Worm (Caenorhabditis elegans) whole organism, late embryonic: ENCODE data around the gene ptpn-22.

ENCODE experiments used
- C08G9.2 ChIP-seq: sonication (generic microtip); optimal IDR thresholded peaks from 2 replicates; lab custom pipeline; 2016; ENCODE audit warnings: mild to moderate bottlenecking, missing genetic modification characterization, moderate library complexity, missing compliant biosample characterization
- C38D4.7 ChIP-seq: fragments of 200-800 bp; sonication (Bioruptor generic); optimal IDR thresholded peaks from 2 replicates; lab custom pipeline; 2018; ENCODE audit warnings: mild to moderate bottlenecking, missing genetic modification characterization, moderate library complexity, missing compliant biosample characterization
- K02D7.2 ChIP-seq: sonication (generic microtip); optimal IDR thresholded peaks from 2 replicates; lab custom pipeline; 2017; ENCODE audit warnings: mild to moderate bottlenecking, missing genetic modification characterization, missing compliant biosample characterization
- K09A11.1 ChIP-seq: sonication (generic microtip); optimal IDR thresholded peaks from 2 replicates; lab custom pipeline; 2017; ENCODE audit warnings: antibody characterized with exemption, mild to moderate bottlenecking, missing genetic modification characterization, missing compliant biosample characterization; ENCODE audit not compliant: insufficient read depth
- T23F11.4 ChIP-seq: fragments of 200-800 bp; sonication (Bioruptor generic); optimal IDR thresholded peaks from 2 replicates; lab custom pipeline; 2018; ENCODE audit warnings: mild to moderate bottlenecking, missing genetic modification characterization, missing compliant biosample characterization
- ama-1 ChIP-seq: fragments of 150-350 bp; optimal IDR thresholded peaks from 2 replicates; lab custom pipeline; 2014
- ceh-14 ChIP-seq: sonication (generic microtip); optimal IDR thresholded peaks from 2 replicates; lab custom pipeline; 2016; ENCODE audit warnings: missing genotype, missing genetic modification characterization, missing compliant biosample characterization
- ceh-18 ChIP-seq: sonication (generic microtip); optimal IDR thresholded peaks from 2 replicates; lab custom pipeline; 2016; ENCODE audit warnings: missing genetic modification characterization, missing compliant biosample characterization
- ceh-19 ChIP-seq: fragments of 200-800 bp; sonication (Bioruptor generic); optimal IDR thresholded peaks from 2 replicates; lab custom pipeline; 2018; ENCODE audit warnings: mild to moderate bottlenecking, missing genetic modification characterization, missing compliant biosample characterization
- ceh-2 ChIP-seq: sonication (generic microtip); optimal IDR thresholded peaks from 2 replicates; lab custom pipeline; 2016; ENCODE audit warnings: missing genotype, missing genetic modification characterization, missing compliant biosample characterization
- ceh-22 ChIP-seq: sonication (generic microtip); optimal IDR thresholded peaks from 2 replicates; lab custom pipeline; 2017; ENCODE audit warnings: missing biosample characterization, missing genetic modification characterization
- ceh-30 ChIP-seq: fragments of 150-350 bp; optimal IDR thresholded peaks from 2 replicates; lab custom pipeline; 2014; ENCODE audit warnings: missing biosample characterization, missing genetic modification characterization
- ceh-31 ChIP-seq: sonication (generic microtip); optimal IDR thresholded peaks from 2 replicates; lab custom pipeline; 2016; ENCODE audit warnings: missing genetic modification characterization, missing compliant biosample characterization
- ceh-34 ChIP-seq: sonication (generic microtip); optimal IDR thresholded peaks from 2 replicates; lab custom pipeline; 2016; ENCODE audit warnings: mild to moderate bottlenecking, missing genetic modification characterization, missing compliant biosample characterization
- ceh-48 ChIP-seq: sonication (generic microtip); optimal IDR thresholded peaks from 2 replicates; lab custom pipeline; 2016; ENCODE audit warnings: missing genetic modification characterization, inconsistent platforms, missing compliant biosample characterization
- ceh-6 ChIP-seq: fragments of 200-800 bp; sonication (Bioruptor generic); optimal IDR thresholded peaks from 2 replicates; lab custom pipeline; 2018; ENCODE audit warnings: mild to moderate bottlenecking, missing genetic modification characterization, missing compliant biosample characterization
- ceh-9 ChIP-seq: sonication (generic microtip); optimal IDR thresholded peaks from 2 replicates; lab custom pipeline; 2016; ENCODE audit warnings: mild to moderate bottlenecking, missing genetic modification characterization, inconsistent platforms, missing compliant biosample characterization
- che-1 ChIP-seq: sonication (generic microtip); optimal IDR thresholded peaks from 2 replicates; lab custom pipeline; 2016; ENCODE audit warnings: mild to moderate bottlenecking, missing genetic modification characterization, missing compliant biosample characterization
- dve-1 ChIP-seq: sonication (generic microtip); optimal IDR thresholded peaks from 2 replicates; lab custom pipeline; 2017; ENCODE audit warnings: antibody characterized with exemption, mild to moderate bottlenecking, missing genetic modification characterization, missing compliant biosample characterization
- elt-2 ChIP-seq: sonication (generic microtip); optimal IDR thresholded peaks from 2 replicates; lab custom pipeline; 2016; ENCODE audit warnings: missing genetic modification reagents, missing genetic modification characterization, missing compliant biosample characterization
- ets-4 ChIP-seq: sonication (generic microtip); optimal IDR thresholded peaks from 2 replicates; lab custom pipeline; 2016; ENCODE audit warnings: missing genetic modification characterization, missing compliant biosample characterization
- eyg-1 ChIP-seq: sonication (generic microtip); optimal IDR thresholded peaks from 2 replicates; lab custom pipeline; 2016; ENCODE audit warnings: missing genotype, missing genetic modification characterization, missing compliant biosample characterization
- fax-1 ChIP-seq: sonication (generic microtip); optimal IDR thresholded peaks from 2 replicates; lab custom pipeline; 2016; ENCODE audit warnings: missing genotype, missing genetic modification characterization, missing compliant biosample characterization
- fkh-10 ChIP-seq: fragments of 150-350 bp; optimal IDR thresholded peaks from 2 replicates; lab custom pipeline; 2014; ENCODE audit warnings: missing biosample characterization, missing genetic modification reagents, missing genetic modification characterization
- fkh-6 ChIP-seq: sonication (generic microtip); optimal IDR thresholded peaks from 2 replicates; lab custom pipeline; 2016; ENCODE audit warnings: missing genetic modification characterization, missing compliant biosample characterization
- hlh-13 ChIP-seq: fragments of 200-800 bp; sonication (Bioruptor generic); optimal IDR thresholded peaks from 2 replicates; lab custom pipeline; 2018; ENCODE audit warnings: mild to moderate bottlenecking, missing genetic modification characterization, missing compliant biosample characterization
- hlh-15 ChIP-seq: sonication (generic microtip); optimal IDR thresholded peaks from 2 replicates; lab custom pipeline; 2016; ENCODE audit warnings: missing genetic modification characterization, missing compliant biosample characterization
- hlh-30 ChIP-seq: sonication (generic microtip); optimal IDR thresholded peaks from 2 replicates; lab custom pipeline; 2017; ENCODE audit warnings: antibody characterized with exemption, missing genetic modification characterization, missing compliant biosample characterization; ENCODE audit not compliant: insufficient read depth
- lim-6 ChIP-seq: sonication (generic microtip); optimal IDR thresholded peaks from 2 replicates; lab custom pipeline; 2016; ENCODE audit warnings: missing genetic modification characterization, missing compliant biosample characterization
- lin-11 ChIP-seq: fragments of 200-800 bp; sonication (Bioruptor generic); optimal IDR thresholded peaks from 2 replicates; lab custom pipeline; 2018; ENCODE audit warnings: mild to moderate bottlenecking, missing genetic modification characterization, missing compliant biosample characterization
- madf-2 ChIP-seq: sonication (generic microtip); optimal IDR thresholded peaks from 2 replicates; lab custom pipeline; 2017; ENCODE audit warnings: missing genetic modification characterization, missing compliant biosample characterization
- nfya-1 ChIP-seq: sonication (generic microtip); optimal IDR thresholded peaks from 2 replicates; lab custom pipeline; 2017; ENCODE audit warnings: missing genetic modification characterization, mild to moderate bottlenecking, missing compliant biosample characterization, antibody characterized with exemption, moderate library complexity
- npax-4 ChIP-seq: sonication (generic microtip); optimal IDR thresholded peaks from 2 replicates; lab custom pipeline; 2016; ENCODE audit warnings: missing genetic modification characterization, missing compliant biosample characterization
- odd-2 ChIP-seq: sonication (generic microtip); optimal IDR thresholded peaks from 2 replicates; lab custom pipeline; 2017; ENCODE audit warnings: antibody characterized with exemption, mild to moderate bottlenecking, missing genetic modification characterization, missing compliant biosample characterization
- pat-9 ChIP-seq: fragments of 200-800 bp; sonication (Bioruptor generic); optimal IDR thresholded peaks from 2 replicates; lab custom pipeline; 2018; ENCODE audit warnings: mild to moderate bottlenecking, missing genetic modification characterization, moderate library complexity, missing compliant biosample characterization
- pha-2 ChIP-seq: sonication (generic microtip); optimal IDR thresholded peaks from 2 replicates; lab custom pipeline; 2017; ENCODE audit warnings: mild to moderate bottlenecking, missing genetic modification characterization, missing compliant biosample characterization
- ref-2 ChIP-seq: sonication (generic microtip); optimal IDR thresholded peaks from 2 replicates; lab custom pipeline; 2016; ENCODE audit warnings: missing genetic modification characterization, missing compliant biosample characterization
- rnt-1 ChIP-seq: sonication (generic microtip); optimal IDR thresholded peaks from 2 replicates; lab custom pipeline; 2016; ENCODE audit warnings: missing genetic modification characterization, missing compliant biosample characterization
- sox-2 ChIP-seq: fragments of 200-800 bp; sonication (Bioruptor generic); IDR thresholded peaks from 2 replicates; pipeline ENCODE4 v1.3.6; 2022; ENCODE audit warnings: missing genetic modification reagents, missing genetic modification characterization, missing compliant biosample characterization
- sox-4 ChIP-seq: sonication (generic microtip); optimal IDR thresholded peaks from 2 replicates; lab custom pipeline; 2017; ENCODE audit warnings: mild to moderate bottlenecking, missing genetic modification characterization, inconsistent platforms, missing compliant biosample characterization
- tbx-2 ChIP-seq: sonication (generic microtip); optimal IDR thresholded peaks from 2 replicates; lab custom pipeline; 2016; ENCODE audit warnings: missing genetic modification characterization, missing compliant biosample characterization
- tbx-7 ChIP-seq: sonication (generic microtip); optimal IDR thresholded peaks from 2 replicates; lab custom pipeline; 2016; ENCODE audit warnings: missing genotype, missing genetic modification characterization, missing compliant biosample characterization
- ttx-3 ChIP-seq: sonication (generic microtip); optimal IDR thresholded peaks from 2 replicates; lab custom pipeline; 2016; ENCODE audit warnings: missing genetic modification reagents, missing genetic modification characterization, missing compliant biosample characterization
- unc-3 ChIP-seq, 2 experiments: fragments of 200-800 bp in 1 of 2; sonication (Bioruptor generic) in 1 of 2; sonication (generic microtip) in 1 of 2; conservative IDR thresholded peaks in 1 of 2; optimal IDR thresholded peaks in 1 of 2; 2 replicates each; pipeline versions ENCODE4 v1.3.6 to Lab custom; 2016 to 2022; ENCODE audit warnings: missing compliant biosample characterization in 2 of 2, missing genetic modification characterization in 2 of 2, missing genetic modification reagents in 1 of 2
- unc-42 ChIP-seq: sonication (generic microtip); optimal IDR thresholded peaks from 2 replicates; lab custom pipeline; 2016; ENCODE audit warnings: missing genotype, missing genetic modification characterization, missing compliant biosample characterization
- unc-55 ChIP-seq: sonication (generic microtip); optimal IDR thresholded peaks from 2 replicates; lab custom pipeline; 2017; ENCODE audit warnings: missing biosample characterization, missing genetic modification reagents, missing genetic modification characterization
- unc-86 ChIP-seq: sonication (generic microtip); optimal IDR thresholded peaks from 2 replicates; lab custom pipeline; 2016; ENCODE audit warnings: missing genetic modification characterization, missing compliant biosample characterization

The ptpn-22 gene

ce11 chrIV:1738324-1738730 lies 1.7 kb downstream of the ptpn-22 start:
- no peak for TF ChIP-seq ama-1 (lab: Kevin White, UChicago)
- no peak for TF ChIP-seq ceh-19 (GFP tag; lab: Kevin White, UChicago)
- no peak for TF ChIP-seq ceh-34 (tag; lab: Kevin White, UChicago)
- TF ChIP-seq eyg-1 (tag; lab: Kevin White, UChicago), result no peak
- TF ChIP-seq sox-4, result no peak
- no peak for TF ChIP-seq fkh-10 (GFP tag; lab: Kevin White, UChicago)
- TF ChIP-seq tbx-2 (tag; lab: Kevin White, UChicago), result peak; percentile 21
- no peak for TF ChIP-seq fkh-6 (tag; lab: Kevin White, UChicago)
- TF ChIP-seq unc-42, result peak; percentile 10
- TF ChIP-seq unc-86 (tag; lab: Kevin White, UChicago), result peak; percentile 9
- no peak for TF ChIP-seq lin-11
- TF ChIP-seq odd-2, result no peak
- no peak for TF ChIP-seq K09A11.1 (tag; lab: Kevin White, UChicago)
- no peak for TF ChIP-seq npax-4 (tag; lab: Kevin White, UChicago)
- no peak for TF ChIP-seq ceh-48
- TF ChIP-seq ceh-22 (tag; lab: Kevin White, UChicago), result no peak
- no peak for TF ChIP-seq K02D7.2 (tag; lab: Kevin White, UChicago)
- no peak for TF ChIP-seq ceh-6 (GFP tag; lab: Kevin White, UChicago)
- TF ChIP-seq C38D4.7 (GFP tag; lab: Kevin White, UChicago), result no peak
- no peak for TF ChIP-seq sox-2 (GFP tag; lab: Robert Waterston, UW)
- TF ChIP-seq unc-3 (GFP tag; conservative IDR thresholded peaks at IDR 0.05; lab: Robert Waterston, UW), result no peak
- no peak for TF ChIP-seq unc-3 (tag; optimal IDR thresholded peaks at IDR 0.05; lab: Kevin White, UChicago)
- TF ChIP-seq lim-6 (tag; lab: Kevin White, UChicago), result no peak
- no peak for TF ChIP-seq ref-2
- TF ChIP-seq C08G9.2 (tag; lab: Kevin White, UChicago), result no peak
- no peak for TF ChIP-seq rnt-1
- TF ChIP-seq ceh-31 (tag; lab: Kevin White, UChicago), result peak; percentile 38
- TF ChIP-seq nfya-1 (tag; lab: Kevin White, UChicago), result peak; percentile 9
- no peak for TF ChIP-seq ttx-3 (tag; lab: Kevin White, UChicago)
- TF ChIP-seq T23F11.4 (GFP tag; lab: Kevin White, UChicago), result no peak
- no peak for TF ChIP-seq pat-9 (tag; lab: Kevin White, UChicago)
- no peak for TF ChIP-seq ets-4 (tag; lab: Kevin White, UChicago)
- no peak for TF ChIP-seq tbx-7 (tag; lab: Kevin White, UChicago)
- peak; percentile 7 for TF ChIP-seq elt-2 (tag; lab: Kevin White, UChicago)
- TF ChIP-seq hlh-30 (tag; lab: Kevin White, UChicago), result no peak
- TF ChIP-seq ceh-30 (tag; lab: Kevin White, UChicago), result no peak
- TF ChIP-seq unc-55 (GFP tag; lab: Kevin White, UChicago), result no peak
- TF ChIP-seq hlh-15, result no peak
- TF ChIP-seq ceh-9 (tag; lab: Kevin White, UChicago), result no peak
- no peak for TF ChIP-seq fax-1
- TF ChIP-seq madf-2 (tag; lab: Kevin White, UChicago), result peak; percentile 5
- no peak for TF ChIP-seq hlh-13 (GFP tag; lab: Kevin White, UChicago)
- TF ChIP-seq ceh-14 (tag; lab: Kevin White, UChicago), result no peak
- no peak for TF ChIP-seq pha-2 (tag; lab: Kevin White, UChicago)
- no peak for TF ChIP-seq ceh-2
- TF ChIP-seq dve-1 (tag; lab: Kevin White, UChicago), result no peak
- TF ChIP-seq ceh-18 (tag; lab: Kevin White, UChicago), result peak; percentile 29
- TF ChIP-seq che-1 (tag; lab: Kevin White, UChicago), result peak; percentile 38
